Fruit fly (Drosophila melanogaster): ENCODE data around the gene CG5937.

DNA sequence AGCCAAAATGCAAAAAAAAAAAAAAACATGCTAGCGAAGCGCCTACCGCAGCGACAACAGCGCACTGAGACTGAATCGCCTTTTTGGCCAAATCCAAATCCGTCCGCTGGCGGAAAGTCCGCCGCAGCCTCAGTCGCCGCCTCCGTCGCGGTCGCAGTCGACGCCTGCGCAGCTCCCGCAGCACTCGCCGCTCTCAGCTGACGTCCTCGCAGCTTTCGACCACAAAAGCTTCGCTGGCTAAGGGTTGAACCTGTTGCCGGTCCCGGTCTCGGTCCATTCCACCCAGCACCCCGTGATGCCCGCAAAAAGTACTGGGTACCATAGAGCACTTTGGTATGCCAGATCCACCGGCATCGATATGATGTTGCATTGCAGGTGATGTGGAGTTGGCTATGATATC lies 41.5 kb downstream of the CG5937 start, which contains the start of gene CG4660:
- TF ChIP-seq h (optimal IDR thresholded peaks at IDR 0.05) (no peak), psq (optimal IDR thresholded peaks at IDR 0.05) (no peak), insv (optimal IDR thresholded peaks at IDR 0.05) (no peak)

Measured in Kc167 (cell line).